Worm (Caenorhabditis elegans) whole organism, L4/young adult: ENCODE results near the gene acox-3.

Experiments
- W03F9.2 ChIP-seq: fragments of 150-350 bp; optimal IDR thresholded peaks from 2 replicates; lab custom pipeline; 2014; ENCODE audit warnings: missing biosample characterization, missing genetic modification characterization
- dao-5 ChIP-seq: sonication (generic microtip); optimal IDR thresholded peaks from 2 replicates; lab custom pipeline; 2016; ENCODE audit warnings: missing genotype, missing genetic modification characterization, moderate library complexity, missing compliant biosample characterization
- him-1 ChIP-seq: sonication (generic microtip); optimal IDR thresholded peaks from 2 replicates; lab custom pipeline; 2016; ENCODE audit warnings: missing genotype, missing genetic modification reagents, missing genetic modification characterization, missing compliant biosample characterization

acox-3 gene

ce11 chrIV:6213403-6213802, 34.9 kb downstream of the acox-3 start, which contains the start of gene C49A9.5:
TSS of gene C49A9.5 (plus strand) at chrIV:6213673.
- TF ChIP-seq him-1 (tag; lab: Kevin White, UChicago) (no peak), dao-5 (tag; lab: Kevin White, UChicago) (no peak), W03F9.2 (tag; lab: Kevin White, UChicago) (no peak)

- TF ChIP-seq W03F9.2 (tag; lab: Kevin White, UChicago), result no peak
- TF ChIP-seq dao-5 (tag; lab: Kevin White, UChicago), result no peak
- TF ChIP-seq him-1 (tag; lab: Kevin White, UChicago), result no peak
Measured at ce11 chrIV:6210574-6210973, 37.7 kb downstream of the acox-3 start, which contains the start of the genes ugt-24 and C49A9.6. TSS of gene ugt-24 (minus strand) at chrIV:6210720. TSS of gene C49A9.6 (plus strand) at chrIV:6210936.

ce11 chrIV:6209337-6209736, 39.0 kb downstream of the acox-3 start:
- no peak for TF ChIP-seq dao-5 (tag; lab: Kevin White, UChicago)
- TF ChIP-seq W03F9.2 (tag; lab: Kevin White, UChicago), result no peak
- no peak for TF ChIP-seq him-1 (tag; lab: Kevin White, UChicago)

- TF ChIP-seq dao-5 (tag; lab: Kevin White, UChicago) (no peak), W03F9.2 (tag; lab: Kevin White, UChicago) (peak; percentile 90), him-1 (tag; lab: Kevin White, UChicago) (peak; percentile 74)
Measured at ce11 chrIV:6206294-6206776, 42.0 kb downstream of the acox-3 start, which contains the start of gene C49A9.10. TSS of gene C49A9.10 (minus strand) at chrIV:6206344.

ce11 chrIV:6201769-6202168, 46.5 kb downstream of the acox-3 start, which contains the start of gene tkr-2:
TSS of gene tkr-2 (plus strand) at chrIV:6202069.
- TF ChIP-seq him-1 (tag; lab: Kevin White, UChicago) (no peak), W03F9.2 (tag; lab: Kevin White, UChicago) (no peak), dao-5 (tag; lab: Kevin White, UChicago) (no peak)

- TF ChIP-seq him-1 (tag; lab: Kevin White, UChicago), result no peak
- no peak for TF ChIP-seq W03F9.2 (tag; lab: Kevin White, UChicago)
- TF ChIP-seq dao-5 (tag; lab: Kevin White, UChicago), result no peak
Measured at ce11 chrIV:6200249-6200648, 48.0 kb downstream of the acox-3 start.
